Fruit fly (Drosophila melanogaster) whole organism: ENCODE data around the gene Roc1a.

Source experiments
- CG8478 ChIP-seq: fragments of >200 bp; optimal IDR thresholded peaks from 2 replicates; lab custom pipeline; 2018; ENCODE audit warnings: inconsistent platforms
- EcR ChIP-seq, 2 experiments: fragments of >200 bp; optimal IDR thresholded peaks; 2 replicates each; lab custom pipeline; 2017; ENCODE audit warnings: missing biosample characterization in 2 of 2, missing genetic modification characterization in 2 of 2, missing genetic modification reagents in 2 of 2
- psq ChIP-seq: fragments of >200 bp; optimal IDR thresholded peaks from 2 replicates; lab custom pipeline; 2017

dm6 chrX:617477-617795, 29.7 kb upstream of the Roc1a start:
- TF ChIP-seq psq (no peak), EcR (GFP tag; optimal IDR thresholded peaks at IDR 0.05; lab: Kevin White, UChicago) (no peak), CG8478 (lab: Kevin White, UChicago) (no peak)
